Fruit fly (Drosophila melanogaster): ENCODE data around the gene Ssdp.

Gene Ssdp

DNA sequence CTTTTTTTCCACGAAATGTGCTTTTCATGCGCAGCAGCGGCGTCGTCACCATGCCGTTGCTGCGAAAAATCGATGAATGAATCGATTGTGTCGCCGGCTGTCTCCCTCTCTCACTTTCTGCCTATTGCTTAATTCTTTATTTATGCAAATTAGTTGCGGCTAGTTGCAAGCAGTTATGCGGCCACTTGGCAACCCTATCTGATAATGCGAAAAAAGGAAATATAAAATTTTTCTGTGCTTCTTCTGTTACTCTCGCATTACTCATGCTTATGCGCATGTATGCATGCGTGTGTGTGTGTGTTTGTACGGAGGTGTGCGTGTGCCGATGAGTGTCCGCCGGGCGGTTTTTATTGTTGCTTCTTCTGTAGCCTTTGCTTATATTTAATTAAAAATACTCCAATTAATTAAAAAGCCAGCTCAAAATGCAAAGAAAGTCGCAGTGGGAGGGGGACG is 44.3 kb upstream of the Ssdp start (continued):
- peak; percentile 13 for TF ChIP-seq maf-S (GFP tag; optimal IDR thresholded peaks at IDR 0.05)
- TF ChIP-seq Hr39 (optimal IDR thresholded peaks at IDR 0.05) = no peak
- TF ChIP-seq Antp (GFP tag; optimal IDR thresholded peaks at IDR 0.05) = peak; percentile 24
- TF ChIP-seq tna (GFP tag; IDR thresholded peaks at IDR 0.05; ENCODE audit: partially characterized antibody) = no peak
- TF ChIP-seq Dek (tag; optimal IDR thresholded peaks at IDR 0.05) = peak; percentile 11
- TF ChIP-seq CG8290 (GFP tag; optimal IDR thresholded peaks at IDR 0.05) = no peak
- peak in 1 of 2 experiments; percentile 16 for TF ChIP-seq CG8290 (tag; optimal IDR thresholded peaks at IDR 0.05)
- 0 out of 2 replicates have a peak, but pooled peaks have one; percentile 30 for TF ChIP-seq CG14441 (GFP tag; IDR thresholded peaks at IDR 0.05)
- TF ChIP-seq dysf (GFP tag; IDR thresholded peaks at IDR 0.05) = no peak
- TF ChIP-seq chn (GFP tag; optimal IDR thresholded peaks at IDR 0.05) = no peak
- TF ChIP-seq bigmax (GFP tag; optimal IDR thresholded peaks at IDR 0.05) = no peak
- peak; percentile 39 for TF ChIP-seq ems (GFP tag; optimal IDR thresholded peaks at IDR 0.05)
- TF ChIP-seq fd96Cb (tag; optimal IDR thresholded peaks at IDR 0.05) = no peak
- TF ChIP-seq tup (GFP tag; optimal IDR thresholded peaks at IDR 0.05) = peak; percentile 1
- no peak for TF ChIP-seq ap (GFP tag; IDR thresholded peaks at IDR 0.05)
- TF ChIP-seq ci (GFP tag; IDR thresholded peaks at IDR 0.05) = peak; percentile 18; the same call in 1 of the 3 replicates
- no peak for TF ChIP-seq Xbp1 (GFP tag; optimal IDR thresholded peaks at IDR 0.05)
- 0 out of 2 replicates have a peak, but pooled peaks have one; percentile 25 for TF ChIP-seq CG14014 (GFP tag; IDR thresholded peaks at IDR 0.05)
- TF ChIP-seq CG1647 (GFP tag; optimal IDR thresholded peaks at IDR 0.05) = no peak
- peak; percentile 5; the same call in 1 of the 3 replicates for TF ChIP-seq row (GFP tag; IDR thresholded peaks at IDR 0.05)
- no peak for TF ChIP-seq Spps (tag; optimal IDR thresholded peaks at IDR 0.05)
- no peak for TF ChIP-seq CG13287 (GFP tag; IDR thresholded peaks at IDR 0.05; ENCODE audit: partially characterized antibody)
- peak; percentile 9 for TF ChIP-seq abd-A (tag; optimal IDR thresholded peaks at IDR 0.05)
- TF ChIP-seq Rfx (GFP tag; IDR thresholded peaks at IDR 0.05) = no peak; the same call in 1 of the 2 replicates
- TF ChIP-seq Kr (GFP tag; optimal IDR thresholded peaks at IDR 0.05) = no peak
- no peak for TF ChIP-seq Six4 (GFP tag; optimal IDR thresholded peaks at IDR 0.05)
- TF ChIP-seq z (GFP tag; IDR thresholded peaks at IDR 0.05) = no peak; the same call in 2 of the 3 replicates
- TF ChIP-seq jumu (GFP tag; optimal IDR thresholded peaks at IDR 0.05) = peak; percentile 1
- TF ChIP-seq CG3726 (GFP tag; IDR thresholded peaks at IDR 0.05) = no peak
- peak; percentile 30 for TF ChIP-seq CG6254 (GFP tag; optimal IDR thresholded peaks at IDR 0.05)
- no peak for TF ChIP-seq H15 (GFP tag; IDR thresholded peaks at IDR 0.05)
- no peak for TF ChIP-seq CG9215 (GFP tag; IDR thresholded peaks at IDR 0.05)
- TF ChIP-seq Atf-2 (GFP tag; optimal IDR thresholded peaks at IDR 0.05) = no peak
- TF ChIP-seq lmd (GFP tag; IDR thresholded peaks at IDR 0.05) = 0 out of 2 replicates have a peak, but pooled peaks have one; percentile 8
- TF ChIP-seq schlank (tag; optimal IDR thresholded peaks at IDR 0.05) = peak; percentile 3
- peak; percentile 6 for TF ChIP-seq nerfin-1 (tag; optimal IDR thresholded peaks at IDR 0.05)
- peak; percentile 49; the same call in 1 of the 2 replicates for TF ChIP-seq crol (GFP tag; IDR thresholded peaks at IDR 0.05)
- TF ChIP-seq CG17328 (GFP tag; IDR thresholded peaks at IDR 0.05) = no peak
- TF ChIP-seq Sry-β (GFP tag; optimal IDR thresholded peaks at IDR 0.05) = no peak
- no peak for TF ChIP-seq CG16863 (GFP tag; optimal IDR thresholded peaks at IDR 0.05)
- TF ChIP-seq Med (GFP tag) = peak; percentile 83
- TF ChIP-seq CG1233 (GFP tag; optimal IDR thresholded peaks at IDR 0.05) = no peak
- no peak for TF ChIP-seq jigr1 (GFP tag; IDR thresholded peaks at IDR 0.05)
- no peak for TF ChIP-seq run (tag; optimal IDR thresholded peaks at IDR 0.05)
- no peak for TF ChIP-seq CG10209 (GFP tag; optimal IDR thresholded peaks at IDR 0.05)
- TF ChIP-seq bowl (GFP tag; IDR thresholded peaks at IDR 0.05) = no peak
- peak; percentile 24 for TF ChIP-seq vfl (GFP tag; optimal IDR thresholded peaks at IDR 0.05)
- no peak for TF ChIP-seq Rx (GFP tag; IDR thresholded peaks at IDR 0.05)
- no peak for TF ChIP-seq hth (optimal IDR thresholded peaks at IDR 0.05)
- no peak for TF ChIP-seq E2f1 (GFP tag; IDR thresholded peaks at IDR 0.05)
- no peak for TF ChIP-seq ranshi (GFP tag; IDR thresholded peaks at IDR 0.05)
- no peak for TF ChIP-seq Optix (GFP tag; IDR thresholded peaks at IDR 0.05)
- no peak for TF ChIP-seq Hand (GFP tag; optimal IDR thresholded peaks at IDR 0.05)

Data from whole organism, embryonic.